Fruit fly (Drosophila melanogaster): ENCODE data around the gene Fbxl4.

dm6 chrX:14226093-14226492 lies 11.6 kb downstream of the Fbxl4 start, which contains the start of gene mRpL38:
- no peak for TF ChIP-seq Ets98B (GFP tag; IDR thresholded peaks at IDR 0.05)
- no peak for TF ChIP-seq Snoo (tag; optimal IDR thresholded peaks at IDR 0.05)
- TF ChIP-seq CG10348 (GFP tag; IDR thresholded peaks at IDR 0.05), result no peak
- no peak for TF ChIP-seq CG14655 (GFP tag; optimal IDR thresholded peaks at IDR 0.05)
- no peak for TF ChIP-seq fd96Ca (GFP tag; IDR thresholded peaks at IDR 0.05)
- TF ChIP-seq CG32121 (GFP tag; IDR thresholded peaks at IDR 0.05), result no peak
- TF ChIP-seq Pif1A (GFP tag; optimal IDR thresholded peaks at IDR 0.05), result no peak
- no peak for TF ChIP-seq EcR (GFP tag; optimal IDR thresholded peaks at IDR 0.05)
- TF ChIP-seq CG15710 (tag; optimal IDR thresholded peaks at IDR 0.05), result no peak
- no peak for TF ChIP-seq CG17806 (tag; optimal IDR thresholded peaks at IDR 0.05)
- no peak for TF ChIP-seq CG13204 (GFP tag; optimal IDR thresholded peaks at IDR 0.05)
- no peak for TF ChIP-seq D1 (tag; optimal IDR thresholded peaks at IDR 0.05)
- TF ChIP-seq CG8159 (tag; optimal IDR thresholded peaks at IDR 0.05), result no peak
- TF ChIP-seq rn (GFP tag; IDR thresholded peaks at IDR 0.05), result no peak

Data from whole organism, pupa.